Worm (Caenorhabditis elegans): ENCODE data around the gene srr-1.
A peak's percentile ranks its signal among the peaks of the same experiment; 100 is the strongest.

The srr-1 gene

DNA sequence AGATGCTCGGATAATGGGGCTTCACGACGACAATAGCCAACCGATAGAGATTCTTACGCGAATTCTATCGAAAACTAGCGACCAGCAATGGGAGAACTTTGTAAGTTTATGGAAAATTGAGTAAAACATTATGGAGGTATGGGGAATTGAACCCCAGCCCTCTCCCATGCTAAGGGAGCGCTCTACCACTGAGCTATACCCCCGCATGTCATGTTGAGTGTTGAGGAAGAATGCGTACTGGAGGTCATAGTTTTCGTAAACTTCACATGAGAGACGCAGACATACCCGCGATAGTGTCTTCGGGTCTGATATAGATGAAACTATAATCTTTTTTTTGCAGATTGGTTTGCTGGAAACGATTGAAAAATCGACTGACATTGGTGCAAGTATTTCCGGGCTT, 50.2 kb downstream of the srr-1 start (continued):
- TF ChIP-seq lir-3 (tag; optimal IDR thresholded peaks at IDR 0.05; ENCODE audit: poor library complexity) (peak; percentile 34), nhr-11 (tag; optimal IDR thresholded peaks at IDR 0.05) (no peak), C04F5.9 (tag; optimal IDR thresholded peaks at IDR 0.05) (no peak), nhr-47 (tag; optimal IDR thresholded peaks at IDR 0.05) (peak; percentile 75), hlh-4 (tag; optimal IDR thresholded peaks at IDR 0.05) (no peak), elt-2 (tag; optimal IDR thresholded peaks at IDR 0.05) (peak; percentile 28), mdl-1 (tag; optimal IDR thresholded peaks at IDR 0.05) (peak in 1 of 2 experiments; percentile 74), skn-1 (tag; optimal IDR thresholded peaks at IDR 0.05) (peak; percentile 58), hlh-17 (GFP tag; optimal IDR thresholded peaks at IDR 0.05; ENCODE audit: borderline replicate concordance) (no peak), nhr-20 (tag; optimal IDR thresholded peaks at IDR 0.05) (peak; percentile 74), sup-37 (GFP tag; optimal IDR thresholded peaks at IDR 0.05) (no peak), lin-15B (tag; optimal IDR thresholded peaks at IDR 0.05) (no peak), fkh-4 (tag; optimal IDR thresholded peaks at IDR 0.05; ENCODE audit: borderline replicate concordance) (no peak), snu-23 (GFP tag; optimal IDR thresholded peaks at IDR 0.05) (peak; percentile 85), C16A3.4 (tag; optimal IDR thresholded peaks at IDR 0.05) (peak; percentile 78), dpl-1 (GFP tag; optimal IDR thresholded peaks at IDR 0.05) (peak in 2 of 3 experiments; percentile 47 to 67), irx-1 (tag; optimal IDR thresholded peaks at IDR 0.05) (peak; percentile 50), ztf-4 (tag; optimal IDR thresholded peaks at IDR 0.05) (no peak), fkh-8 (tag; optimal IDR thresholded peaks at IDR 0.05) (peak; percentile 62), ceh-82 (tag; optimal IDR thresholded peaks at IDR 0.05) (peak; percentile 20 to 58 (median 54)), zip-4 (GFP tag; optimal IDR thresholded peaks at IDR 0.05) (peak; percentile 15), lin-35 (GFP tag; optimal IDR thresholded peaks at IDR 0.05) (peak; percentile 52 to 82), grh-1 (GFP tag; IDR thresholded peaks at IDR 0.05) (no peak), unc-30 (tag; optimal IDR thresholded peaks at IDR 0.05) (no peak), unc-98 (GFP tag; IDR thresholded peaks at IDR 0.05) (no peak), isw-1 (GFP tag; IDR thresholded peaks at IDR 0.05) (no peak), nhr-90 (tag; optimal IDR thresholded peaks at IDR 0.05; ENCODE audit: poor library complexity) (peak; percentile 55), efl-3 (GFP tag; optimal IDR thresholded peaks at IDR 0.05) (no peak), xbp-1 (tag; optimal IDR thresholded peaks at IDR 0.05) (peak; percentile 38), ceh-90 (tag; optimal IDR thresholded peaks at IDR 0.05) (no peak), swsn-7 (tag; optimal IDR thresholded peaks at IDR 0.05) (peak; percentile 58), rnt-1 (tag; optimal IDR thresholded peaks at IDR 0.05) (peak; percentile 75), nhr-19 (GFP tag; conservative IDR thresholded peaks at IDR 0.05) (peak; percentile 76), vab-15 (tag; optimal IDR thresholded peaks at IDR 0.05) (peak; percentile 41), mef-2 (tag; optimal IDR thresholded peaks at IDR 0.05) (no peak), lin-13 (GFP tag; optimal IDR thresholded peaks at IDR 0.05) (peak; percentile 43), fos-1 (tag; optimal IDR thresholded peaks at IDR 0.05) (peak; percentile 66), hpl-2 (GFP tag; optimal IDR thresholded peaks at IDR 0.05) (no peak), unc-86 (tag; optimal IDR thresholded peaks at IDR 0.05) (peak; percentile 1), lin-39 (tag; optimal IDR thresholded peaks at IDR 0.05) (no peak), lsy-2 (tag; optimal IDR thresholded peaks at IDR 0.05) (peak; percentile 47 to 70), ces-1 (GFP tag; optimal IDR thresholded peaks at IDR 0.05) (no peak), lin-14 (GFP tag; optimal IDR thresholded peaks at IDR 0.05) (peak; percentile 69), blmp-1 (tag; optimal IDR thresholded peaks at IDR 0.05) (peak; percentile 18), snpc-4 (tag; optimal IDR thresholded peaks at IDR 0.05) (peak; percentile 58), mep-1 (tag; optimal IDR thresholded peaks at IDR 0.05) (peak; percentile 67)
